Worm (Caenorhabditis elegans) whole organism, dauer: ENCODE results near the gene fbxa-31.

Experiments used
- unc-62 ChIP-seq: sonication (generic microtip); optimal IDR thresholded peaks from 2 replicates; lab custom pipeline; 2017; ENCODE audit warnings: missing biosample characterization, missing genetic modification reagents, missing genetic modification characterization

fbxa-31 gene

ce11 chrIII:1271378-1271926 is at the start of gene fbxa-31:
Gene fbxa-31 (minus strand): TSS chrIII:1271428.
- no peak for TF ChIP-seq unc-62 (GFP tag; lab: Kevin White, UChicago)

DNA sequence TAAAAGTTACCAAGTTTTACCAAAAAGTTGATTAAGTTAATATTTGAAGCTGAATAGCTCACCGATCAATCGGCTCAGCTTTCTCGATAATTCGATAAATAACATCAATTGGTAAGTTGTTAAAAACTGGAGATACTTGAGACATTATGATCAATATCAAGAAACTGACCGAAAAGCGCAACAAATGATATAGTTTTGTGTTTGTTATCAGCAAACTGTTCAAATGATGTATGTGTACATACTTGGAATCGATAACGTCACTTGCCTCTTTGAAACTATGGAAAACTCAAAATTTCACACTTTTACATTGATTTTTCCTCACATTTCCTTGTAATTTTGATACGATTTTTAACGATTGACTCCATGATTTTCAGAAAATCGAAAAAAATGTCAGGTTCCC is 43.8 kb upstream of the fbxa-31 start, which contains the start of the genes fbxa-80 and fbxa-19:
fbxa-80 (minus strand) TSS at position 173 of the 400 bp plus-strand sequence.
fbxa-19 (plus strand) TSS at position 364 of the 400 bp plus-strand sequence.
- TF ChIP-seq unc-62 (GFP tag; lab: Kevin White, UChicago), result no peak

- TF ChIP-seq unc-62 (GFP tag; lab: Kevin White, UChicago), result no peak
Measured at ce11 chrIII:1314283-1314682, 43.1 kb upstream of the fbxa-31 start.

- TF ChIP-seq unc-62 (GFP tag; lab: Kevin White, UChicago), result no peak
Measured at ce11 chrIII:1311367-1311766, 40.1 kb upstream of the fbxa-31 start.

DNA sequence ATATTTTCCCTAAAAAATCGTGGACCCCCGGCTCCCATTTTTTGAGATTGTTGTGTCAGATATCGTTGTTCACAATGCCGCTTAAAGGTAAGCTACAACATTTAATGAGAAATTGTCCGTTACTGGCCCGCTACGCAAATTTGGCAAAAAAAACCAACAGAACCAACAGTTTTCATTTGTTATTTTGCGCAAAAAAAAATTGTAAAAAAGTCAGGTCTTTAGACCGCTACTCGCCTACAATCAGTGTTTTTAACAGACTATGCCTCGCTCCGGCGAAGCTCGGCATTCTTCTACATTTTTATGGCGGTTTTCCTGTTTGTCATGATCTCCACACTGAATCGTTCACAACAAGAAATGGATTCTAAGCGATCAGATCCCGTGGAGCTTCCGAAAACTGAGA is 37.7 kb upstream of the fbxa-31 start, which contains the start of gene Y82E9BL.12:
Y82E9BL.12 (plus strand) TSS at position 301 of the 400 bp plus-strand sequence.
- no peak for TF ChIP-seq unc-62 (GFP tag; lab: Kevin White, UChicago)

ce11 chrIII:1308209-1308608 is 37.0 kb upstream of the fbxa-31 start, which contains the start of gene fbxa-79:
Gene fbxa-79 (minus strand): TSS chrIII:1308294.
- TF ChIP-seq unc-62 (GFP tag; lab: Kevin White, UChicago), result no peak

DNA sequence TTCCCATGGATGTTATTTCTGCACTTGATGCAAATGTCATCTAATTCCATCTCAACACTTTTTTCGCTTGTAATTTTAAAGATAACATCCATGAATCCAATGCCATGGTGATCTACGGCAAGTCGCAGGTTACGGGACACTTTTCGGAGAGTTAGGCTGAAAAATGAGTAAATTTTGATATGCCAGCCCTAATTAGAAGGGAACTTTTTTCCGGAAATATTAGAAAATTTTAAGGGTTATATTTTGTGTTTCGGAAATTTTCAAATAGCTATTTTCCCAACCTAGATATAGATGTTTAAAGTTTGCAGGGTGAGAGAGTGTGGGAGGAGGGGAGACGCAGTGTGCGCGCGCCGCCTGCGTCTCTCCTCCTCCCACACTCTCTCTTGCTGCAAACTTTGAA is 36.1 kb upstream of the fbxa-31 start:
- TF ChIP-seq unc-62 (GFP tag; lab: Kevin White, UChicago), result no peak

- TF ChIP-seq unc-62 (GFP tag; lab: Kevin White, UChicago), result no peak
Measured at ce11 chrIII:1303414-1303813, 32.2 kb upstream of the fbxa-31 start, which contains the start of gene fbxa-75. Gene fbxa-75 (plus strand): TSS chrIII:1303714.

DNA sequence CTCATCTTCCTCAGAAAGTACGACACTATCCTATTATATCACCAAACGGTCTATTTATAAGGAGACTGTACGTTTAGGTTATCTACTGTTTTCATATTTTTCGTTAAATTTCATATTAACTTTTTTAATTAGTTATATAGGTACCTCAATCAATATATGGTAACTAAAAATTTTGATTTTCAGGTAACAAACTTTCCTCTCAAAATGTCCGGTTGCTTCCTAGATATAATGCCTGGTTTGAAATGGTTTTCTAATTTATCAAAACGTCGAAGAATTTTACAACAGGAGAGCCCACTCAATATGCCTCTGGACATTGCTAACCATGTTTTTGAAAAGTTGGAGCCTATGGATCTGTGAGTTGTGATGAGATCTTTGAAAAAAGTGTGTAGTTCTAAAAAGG is 26.4 kb upstream of the fbxa-31 start, which contains the start of gene fbxa-28:
fbxa-28 (plus strand) TSS at position 301 of the 400 bp plus-strand sequence.
- TF ChIP-seq unc-62 (GFP tag; lab: Kevin White, UChicago), result no peak

DNA sequence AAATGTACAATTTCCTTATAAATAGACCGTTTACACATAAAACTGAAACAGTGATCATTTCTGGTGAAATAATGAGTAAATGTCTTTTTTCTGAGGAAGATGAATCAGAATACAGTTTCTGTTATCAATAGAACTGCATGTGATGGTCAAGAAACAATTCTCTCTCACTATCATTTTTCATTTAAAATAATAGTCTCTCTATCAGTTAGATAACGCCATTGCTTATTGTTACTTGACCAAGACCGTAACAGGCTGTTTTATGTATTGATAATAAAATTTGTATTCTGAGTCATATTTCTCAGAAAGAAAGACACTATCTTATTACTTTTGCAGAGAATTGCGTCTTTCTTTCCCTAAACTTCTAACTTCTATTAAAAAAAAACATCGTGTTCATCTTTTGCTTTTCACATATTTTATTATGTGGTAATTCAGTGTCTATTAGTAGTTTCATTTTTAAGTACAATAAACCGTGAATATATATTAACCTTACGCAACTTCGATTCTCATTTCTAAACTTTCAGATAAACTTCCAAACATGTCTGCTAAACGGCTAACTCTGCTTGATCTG is 24.0 kb upstream of the fbxa-31 start, which contains the start of gene fbxa-35:
fbxa-35 (plus strand) TSS at position 518 of the 568 bp plus-strand sequence.
- TF ChIP-seq unc-62 (GFP tag; lab: Kevin White, UChicago), result no peak

ce11 chrIII:1293135-1293534 is 21.9 kb upstream of the fbxa-31 start, which contains the start of gene fbxa-36:
Gene fbxa-36 (minus strand): TSS chrIII:1293235.
- TF ChIP-seq unc-62 (GFP tag; lab: Kevin White, UChicago), result no peak

DNA sequence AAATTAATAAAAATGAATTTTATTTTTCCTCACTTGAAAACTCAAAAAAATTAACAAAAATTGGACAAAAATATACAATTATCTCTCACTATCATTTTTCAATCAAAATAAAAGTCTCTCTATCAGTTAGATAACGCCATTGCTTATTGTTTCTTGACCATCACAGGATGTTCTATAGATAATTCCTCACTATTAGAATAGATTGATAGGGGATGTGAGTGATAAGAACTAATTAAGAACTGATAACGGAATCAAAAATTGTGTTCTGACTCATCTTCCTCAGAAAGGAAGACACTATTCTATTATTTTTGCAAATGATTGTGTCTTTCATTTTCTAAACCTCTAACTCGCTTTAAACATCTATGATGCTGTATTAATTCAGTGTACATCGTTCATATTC is 17.9 kb upstream of the fbxa-31 start:
- TF ChIP-seq unc-62 (GFP tag; lab: Kevin White, UChicago), result no peak

DNA sequence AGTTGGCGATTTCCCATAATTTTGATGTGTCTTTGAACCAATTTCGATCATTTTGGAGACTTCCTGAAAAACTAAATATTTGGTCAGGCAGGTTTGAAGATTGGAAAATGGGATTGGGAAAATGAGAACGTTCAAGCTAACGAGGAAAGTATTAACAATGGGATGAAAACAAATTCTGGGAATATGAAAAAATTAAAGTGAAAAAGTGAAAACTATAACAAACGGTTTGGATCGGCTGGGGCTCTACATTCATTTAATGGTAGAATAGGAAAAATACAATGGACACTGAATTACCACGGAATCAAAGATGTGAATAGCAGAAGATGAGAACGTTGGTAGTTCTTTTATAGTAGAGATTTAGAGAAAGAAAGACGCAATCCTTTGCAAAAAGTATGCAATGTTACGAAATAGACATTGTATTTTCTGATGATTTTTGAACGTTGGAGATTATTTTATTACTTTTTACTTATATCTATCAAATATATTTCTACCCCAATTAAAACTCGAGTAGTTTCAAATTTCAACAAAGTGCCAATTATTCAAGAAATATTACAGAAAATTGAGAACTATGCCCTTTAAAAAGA is 17.3 kb upstream of the fbxa-31 start, which contains the start of gene fbxa-50:
fbxa-50 (minus strand) TSS at position 51 of the 584 bp plus-strand sequence.
- TF ChIP-seq unc-62 (GFP tag; lab: Kevin White, UChicago), result no peak

ce11 chrIII:1284584-1285046 is 13.4 kb upstream of the fbxa-31 start, which contains the start of gene fbxa-37:
Gene fbxa-37 (plus strand): TSS chrIII:1284996.
- no peak for TF ChIP-seq unc-62 (GFP tag; lab: Kevin White, UChicago)

DNA sequence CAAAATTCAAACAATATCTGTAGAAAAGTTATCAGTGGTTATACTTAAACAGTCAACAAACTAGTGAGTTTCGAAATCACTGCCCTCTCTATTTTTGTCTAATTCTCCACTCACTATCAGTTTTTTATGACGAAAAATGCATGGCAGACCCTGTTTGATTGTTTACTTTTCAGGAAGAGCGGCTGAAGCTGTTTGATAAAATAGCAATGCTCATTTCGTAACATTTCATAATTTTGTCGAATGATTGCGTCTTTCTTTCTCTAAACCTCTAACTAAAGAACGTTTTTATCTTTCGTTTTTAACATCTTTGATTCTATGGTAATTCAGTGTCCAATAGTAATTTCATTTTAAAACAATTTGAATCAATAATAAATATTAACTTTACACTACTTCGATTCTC is 8.0 kb upstream of the fbxa-31 start:
- TF ChIP-seq unc-62 (GFP tag; lab: Kevin White, UChicago), result no peak

DNA sequence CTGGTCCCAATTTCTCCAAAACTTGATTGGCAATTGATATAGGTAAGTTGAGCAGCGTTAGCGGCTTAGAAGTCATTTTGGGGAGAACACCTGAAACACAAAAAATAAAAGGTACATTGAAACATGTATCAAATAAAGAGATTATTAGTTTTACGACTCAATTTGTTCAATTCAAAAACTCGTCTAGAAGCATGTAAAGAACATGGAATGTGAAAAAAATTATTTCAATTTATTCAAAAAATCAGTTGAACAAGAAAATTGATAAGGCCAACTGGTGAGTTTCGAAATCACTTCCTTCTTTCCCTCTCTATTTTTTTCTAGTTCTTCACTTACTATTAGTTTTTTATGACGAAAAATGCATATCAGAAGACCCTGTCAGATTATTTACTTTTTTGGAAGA is 4.3 kb upstream of the fbxa-31 start, which contains the start of gene fbxa-30:
fbxa-30 (minus strand) TSS at position 101 of the 400 bp plus-strand sequence.
- TF ChIP-seq unc-62 (GFP tag; lab: Kevin White, UChicago), result no peak
